Fruit fly (Drosophila melanogaster) whole organism, embryonic: ENCODE data around the gene Atat.

ENCODE experiments used
- Asciz ChIP-seq: fragments of 200-800 bp; sonication (Bioruptor generic); optimal IDR thresholded peaks from 2 replicates; lab custom pipeline; 2017; ENCODE audit warnings: missing biosample characterization, mild to moderate bottlenecking, missing genetic modification characterization, missing genetic modification reagents
- CG10543 ChIP-seq: fragments of 200-800 bp; sonication (Bioruptor generic); optimal IDR thresholded peaks from 3 replicates; lab custom pipeline; 2017; ENCODE audit warnings: missing biosample characterization, mild to moderate bottlenecking, missing genetic modification characterization, moderate library complexity
- CG11695 ChIP-seq: fragments of 200-800 bp; sonication (Bioruptor generic); IDR thresholded peaks from 3 replicates; pipeline ENCODE4 v1.3.6; 2022; ENCODE audit warnings: missing biosample characterization, missing genetic modification characterization
- CG12942 ChIP-seq: fragments of 200-800 bp; sonication (Bioruptor generic); optimal IDR thresholded peaks from 3 replicates; lab custom pipeline; 2016; ENCODE audit warnings: missing biosample characterization, missing genetic modification characterization
- CG14965 ChIP-seq: fragments of 200-800 bp; sonication (Bioruptor generic); optimal IDR thresholded peaks from 2 replicates; lab custom pipeline; 2016; ENCODE audit warnings: missing biosample characterization, missing genetic modification characterization, borderline replicate concordance
- CG15073 ChIP-seq: fragments of 200-800 bp; sonication (Bioruptor generic); optimal IDR thresholded peaks from 2 replicates; lab custom pipeline; 2016; ENCODE audit warnings: missing biosample characterization, missing genetic modification characterization
- CG17361 ChIP-seq: fragments of 200-800 bp; sonication (Bioruptor generic); IDR thresholded peaks from 3 replicates; pipeline ENCODE4 v1.3.6; 2022; ENCODE audit warnings: missing biosample characterization, missing genetic modification characterization
- CG1832 ChIP-seq: fragments of 200-800 bp; sonication (Bioruptor generic); optimal IDR thresholded peaks from 2 replicates; lab custom pipeline; 2017; ENCODE audit warnings: missing biosample characterization, mild to moderate bottlenecking, missing genetic modification characterization, inconsistent platforms
- CG2875 ChIP-seq: fragments of 200-800 bp; sonication (Bioruptor generic); optimal IDR thresholded peaks from 2 replicates; lab custom pipeline; 2017; ENCODE audit warnings: missing biosample characterization, mild to moderate bottlenecking, missing genetic modification characterization, missing genetic modification reagents
- CG32767 ChIP-seq: fragments of 200-800 bp; sonication (Bioruptor generic); IDR thresholded peaks from 2 replicates; pipeline ENCODE4 v1.3.6; 2022; ENCODE audit warnings: missing biosample characterization, missing genetic modification characterization
- CG33557 ChIP-seq: fragments of 200-800 bp; sonication (Bioruptor generic); optimal IDR thresholded peaks from 2 replicates; lab custom pipeline; 2019; ENCODE audit warnings: missing biosample characterization, mild to moderate bottlenecking, missing genetic modification characterization, moderate library complexity
- CG42726 ChIP-seq: fragments of 200-800 bp; sonication (Bioruptor generic); IDR thresholded peaks from 2 replicates; pipeline ENCODE4 v1.3.6; 2022; ENCODE audit warnings: missing biosample characterization, missing genetic modification characterization; ENCODE audit not compliant: partially characterized antibody
- CG7839 ChIP-seq: fragments of 200-800 bp; sonication (Bioruptor generic); optimal IDR thresholded peaks from 3 replicates; lab custom pipeline; 2018; ENCODE audit warnings: missing biosample characterization, mild to moderate bottlenecking, missing genetic modification characterization, moderate library complexity
- D19A ChIP-seq: fragments of 200-800 bp; optimal IDR thresholded peaks from 3 replicates; lab custom pipeline; 2019; ENCODE audit warnings: missing biosample characterization, mild to moderate bottlenecking, missing genetic modification characterization, moderate library complexity
- D19B ChIP-seq: fragments of 200-800 bp; sonication (Bioruptor generic); optimal IDR thresholded peaks from 2 replicates; lab custom pipeline; 2017; ENCODE audit warnings: missing biosample characterization, mild to moderate bottlenecking, missing genetic modification characterization
- Dip2 ChIP-seq: fragments of 200-800 bp; sonication (Bioruptor generic); IDR thresholded peaks from 2 replicates; pipeline ENCODE4 v1.3.6; 2022; ENCODE audit warnings: missing biosample characterization, missing genetic modification characterization
- Hmr ChIP-seq: fragments of 200-800 bp; sonication (Bioruptor generic); optimal IDR thresholded peaks from 3 replicates; lab custom pipeline; 2017; ENCODE audit warnings: mild to moderate bottlenecking, missing biosample characterization, missing genetic modification reagents, missing genetic modification characterization
- Hr3 ChIP-seq: fragments of 200-800 bp; sonication (Bioruptor generic); optimal IDR thresholded peaks from 3 replicates; lab custom pipeline; 2016; ENCODE audit warnings: missing biosample characterization, missing genetic modification characterization
- Med ChIP-seq: fragments of 200-800 bp; sonication (Bioruptor generic); peaks from one replicate; lab custom pipeline; 2016; ENCODE audit warnings: missing biosample characterization, missing genetic modification characterization, mild to moderate bottlenecking, inconsistent platforms, moderate library complexity
- NFAT ChIP-seq: fragments of 200-800 bp; sonication (Bioruptor generic); IDR thresholded peaks from 2 replicates; pipeline ENCODE4 v1.3.6; 2022; ENCODE audit warnings: missing biosample characterization, missing genetic modification characterization
- Trl ChIP-seq, 3 experiments: fragments of >200 bp in 2 of 3; fragments of 200-800 bp in 1 of 3; sonication (Bioruptor generic) in 1 of 3; optimal IDR thresholded peaks; 2 replicates in 1 of 3; 3 replicates in 2 of 3; lab custom pipeline; 2016 to 2017; ENCODE audit warnings: missing biosample characterization in 1 of 3, missing genetic modification characterization in 1 of 3
- Vsx1 ChIP-seq: fragments of 200-800 bp; sonication (Bioruptor generic); optimal IDR thresholded peaks from 2 replicates; lab custom pipeline; 2017; ENCODE audit warnings: missing biosample characterization, mild to moderate bottlenecking, missing genetic modification characterization, missing genetic modification reagents
- ara ChIP-seq: fragments of 200-800 bp; sonication (Bioruptor generic); IDR thresholded peaks from 2 replicates; pipeline ENCODE4 v1.3.6; 2022; ENCODE audit warnings: missing biosample characterization, missing genetic modification characterization
- ash1 ChIP-seq: fragments of 200-800 bp; sonication (Bioruptor generic); optimal IDR thresholded peaks from 2 replicates; lab custom pipeline; 2018; ENCODE audit warnings: missing biosample characterization, mild to moderate bottlenecking, missing genetic modification characterization
- ato ChIP-seq: fragments of 200-800 bp; sonication (Bioruptor generic); IDR thresholded peaks from 2 replicates; pipeline ENCODE4 v1.3.6; 2022; ENCODE audit warnings: missing biosample characterization, missing genetic modification characterization; ENCODE audit not compliant: partially characterized antibody
- chif ChIP-seq, 2 experiments: fragments of 200-800 bp; sonication (Bioruptor generic); optimal IDR thresholded peaks; 3 replicates each; lab custom pipeline; 2016; ENCODE audit warnings: missing biosample characterization in 2 of 2, missing genetic modification characterization in 2 of 2
- crol ChIP-seq: fragments of 200-800 bp; sonication (Bioruptor generic); IDR thresholded peaks from 2 replicates; pipeline ENCODE4 v1.3.6; 2022; ENCODE audit warnings: missing biosample characterization, missing genetic modification characterization
- emc ChIP-seq: fragments of 200-800 bp; sonication (Bioruptor generic); optimal IDR thresholded peaks from 2 replicates; lab custom pipeline; 2016; ENCODE audit warnings: missing biosample characterization, missing genetic modification characterization
- ftz-f1 ChIP-seq: fragments of 200-800 bp; sonication (Bioruptor generic); optimal IDR thresholded peaks from 2 replicates; lab custom pipeline; 2016; ENCODE audit warnings: missing biosample characterization, missing genetic modification characterization
- gcm ChIP-seq: fragments of 200-800 bp; sonication (Bioruptor generic); optimal IDR thresholded peaks from 2 replicates; lab custom pipeline; 2019; ENCODE audit warnings: missing biosample characterization, mild to moderate bottlenecking, missing genetic modification characterization, moderate library complexity
- gro ChIP-seq: fragments of 200-800 bp; sonication (Bioruptor generic); optimal IDR thresholded peaks from 2 replicates; lab custom pipeline; 2016; ENCODE audit warnings: missing biosample characterization, missing genetic modification characterization
- h ChIP-seq: fragments of >200 bp; optimal IDR thresholded peaks from 2 replicates; lab custom pipeline; 2017
- hb ChIP-seq: fragments of 200-800 bp; sonication (Bioruptor generic); IDR thresholded peaks from 3 replicates; pipeline ENCODE4 v1.3.6; 2022; ENCODE audit warnings: missing biosample characterization, missing genetic modification characterization; ENCODE audit not compliant: partially characterized antibody
- kay ChIP-seq: fragments of 200-800 bp; sonication (Bioruptor generic); optimal IDR thresholded peaks from 2 replicates; lab custom pipeline; 2016; ENCODE audit warnings: missing biosample characterization, missing genetic modification characterization
- lov ChIP-seq, 2 experiments: fragments of 200-800 bp in 1 of 2; fragments of >200 bp in 1 of 2; sonication (Bioruptor generic) in 1 of 2; IDR thresholded peaks in 1 of 2; optimal IDR thresholded peaks in 1 of 2; 2 replicates in 1 of 2; 3 replicates in 1 of 2; pipeline versions ENCODE4 v1.3.6 to Lab custom; 2017 to 2022; ENCODE audit warnings: missing biosample characterization in 1 of 2, missing genetic modification characterization in 1 of 2
- nau ChIP-seq: fragments of 200-800 bp; sonication (Bioruptor generic); optimal IDR thresholded peaks from 3 replicates; lab custom pipeline; 2017; ENCODE audit warnings: missing biosample characterization, mild to moderate bottlenecking, missing genetic modification characterization, missing genetic modification reagents
- nerfin-2 ChIP-seq: fragments of 200-800 bp; sonication (Bioruptor generic); IDR thresholded peaks from 2 replicates; pipeline ENCODE4 v1.3.6; 2022; ENCODE audit warnings: missing biosample characterization, missing genetic modification characterization; ENCODE audit not compliant: partially characterized antibody
- nmo ChIP-seq: fragments of 200-800 bp; sonication (Bioruptor generic); optimal IDR thresholded peaks from 2 replicates; lab custom pipeline; 2018; ENCODE audit warnings: missing biosample characterization, mild to moderate bottlenecking, missing genetic modification characterization, moderate library complexity
- oc ChIP-seq: fragments of 200-800 bp; sonication (Bioruptor generic); optimal IDR thresholded peaks from 2 replicates; lab custom pipeline; 2018; ENCODE audit warnings: missing biosample characterization, mild to moderate bottlenecking, missing genetic modification characterization, moderate library complexity
- peb ChIP-seq: fragments of 200-800 bp; sonication (Bioruptor generic); IDR thresholded peaks from 2 replicates; pipeline ENCODE4 v1.3.6; 2022; ENCODE audit warnings: missing biosample characterization, missing genetic modification characterization
- pho ChIP-seq: fragments of 200-800 bp; sonication (Bioruptor generic); optimal IDR thresholded peaks from 2 replicates; lab custom pipeline; 2016; ENCODE audit warnings: missing biosample characterization, missing genetic modification characterization
- row ChIP-seq: fragments of 200-800 bp; sonication (Bioruptor generic); IDR thresholded peaks from 3 replicates; pipeline ENCODE4 v1.3.6; 2022; ENCODE audit warnings: missing biosample characterization, missing genetic modification characterization
- sc ChIP-seq, 3 experiments: fragments of >200 bp in 2 of 3; fragments of 200-800 bp in 1 of 3; sonication (Bioruptor generic) in 1 of 3; optimal IDR thresholded peaks; 2 replicates in 2 of 3; 3 replicates in 1 of 3; lab custom pipeline; 2017; ENCODE audit warnings: mild to moderate bottlenecking in 1 of 3, missing biosample characterization in 1 of 3, missing genetic modification characterization in 1 of 3, missing genetic modification reagents in 1 of 3
- slou ChIP-seq: fragments of 200-800 bp; sonication (Bioruptor generic); optimal IDR thresholded peaks from 3 replicates; lab custom pipeline; 2016; ENCODE audit warnings: missing biosample characterization, missing genetic modification characterization
- sob ChIP-seq: fragments of 200-800 bp; sonication (Bioruptor generic); IDR thresholded peaks from 2 replicates; pipeline ENCODE4 v1.3.6; 2022; ENCODE audit warnings: missing biosample characterization, missing genetic modification characterization

The Atat gene

dm6 chr3L:9432810-9433587 lies 6.4 kb upstream of the Atat start (continued):
- TF ChIP-seq kay (GFP tag; lab: Kevin White, UChicago): no peak
- TF ChIP-seq Hmr (GFP tag; lab: Kevin White, UChicago): no peak
- TF ChIP-seq lov (optimal IDR thresholded peaks at IDR 0.05; lab: Kevin White, UChicago): no peak
- TF ChIP-seq lov (GFP tag; IDR thresholded peaks at IDR 0.05; lab: Robert Waterston, UW): no peak
- no peak for TF ChIP-seq row (GFP tag; lab: Robert Waterston, UW)
- TF ChIP-seq emc (GFP tag; lab: Kevin White, UChicago): no peak
- TF ChIP-seq peb: no peak
- TF ChIP-seq nerfin-2 (GFP tag; lab: Robert Waterston, UW): no peak
- TF ChIP-seq CG17361 (GFP tag; lab: Robert Waterston, UW): no peak
- TF ChIP-seq Trl (optimal IDR thresholded peaks at IDR 0.05; lab: Kevin White, UChicago): no peak
- no peak for TF ChIP-seq Trl (GFP tag; optimal IDR thresholded peaks at IDR 0.05; lab: Kevin White, UChicago)
- TF ChIP-seq h: no peak
- TF ChIP-seq CG14965 (GFP tag; lab: Kevin White, UChicago): no peak
- no peak for TF ChIP-seq Asciz
- no peak for TF ChIP-seq sc (optimal IDR thresholded peaks at IDR 0.05; lab: Kevin White, UChicago)
- TF ChIP-seq sc (GFP tag; optimal IDR thresholded peaks at IDR 0.05; lab: Kevin White, UChicago): no peak
- TF ChIP-seq hb: no peak
- no peak for TF ChIP-seq gro (GFP tag; lab: Kevin White, UChicago)
- TF ChIP-seq slou: no peak
- TF ChIP-seq CG10543 (GFP tag; lab: Kevin White, UChicago): peak; percentile 88
- no peak for TF ChIP-seq CG2875 (GFP tag; lab: Kevin White, UChicago)
- no peak for TF ChIP-seq ash1

- TF ChIP-seq Dip2 (no peak), CG42726 (GFP tag; lab: Robert Waterston, UW) (0 out of 2 replicates have a peak, but pooled peaks have one; percentile 21), ato (GFP tag; lab: Robert Waterston, UW) (peak; percentile 26; the same call in 1 of the 2 replicates), nmo (GFP tag; lab: Kevin White, UChicago) (no peak), slou (no peak), oc (no peak), Vsx1 (GFP tag; lab: Kevin White, UChicago) (no peak), Med (GFP tag; lab: Kevin White, UChicago) (peak; percentile 59), D19A (tag; lab: Kevin White, UChicago) (peak; percentile 9), kay (GFP tag; lab: Kevin White, UChicago) (no peak), CG1832 (GFP tag; lab: Kevin White, UChicago) (no peak), Hr3 (GFP tag; lab: Kevin White, UChicago) (no peak), ash1 (no peak), pho (GFP tag; lab: Kevin White, UChicago) (no peak), CG7839 (tag; lab: Kevin White, UChicago) (no peak), sob (peak; percentile 22; the same call in 1 of the 2 replicates), nau (GFP tag; lab: Kevin White, UChicago) (no peak), CG15073 (no peak), CG32767 (0 out of 2 replicates have a peak, but pooled peaks have one; percentile 13), ftz-f1 (GFP tag; lab: Kevin White, UChicago) (peak; percentile 51), crol (GFP tag; lab: Robert Waterston, UW) (peak; percentile 24; the same call in 1 of the 2 replicates), CG12942 (no peak), ara (GFP tag; lab: Robert Waterston, UW) (0 out of 2 replicates have a peak, but pooled peaks have one; percentile 23), row (GFP tag; lab: Robert Waterston, UW) (0 out of 3 replicates have a peak, but pooled peaks have one; percentile 37), D19B (GFP tag; lab: Kevin White, UChicago) (peak; percentile 55), NFAT (GFP tag; lab: Robert Waterston, UW) (peak; percentile 35; the same call in 1 of the 2 replicates), gcm (GFP tag; lab: Kevin White, UChicago) (no peak), chif (GFP tag; optimal IDR thresholded peaks at IDR 0.05; lab: Kevin White, UChicago) (no peak), CG11695 (GFP tag; lab: Robert Waterston, UW) (no peak), CG33557 (GFP tag; lab: Kevin White, UChicago) (no peak)
These were observed 5.5 kb upstream of the Atat start for dm6 chr3L:9431848-9432623.
